Worm (Caenorhabditis elegans) whole organism, L4/young adult: Measurements from ENCODE around the gene F16G10.6.

Experiments used
- W03F9.2 ChIP-seq: fragments of 150-350 bp; optimal IDR thresholded peaks from 2 replicates; lab custom pipeline; 2014; ENCODE audit warnings: missing biosample characterization, missing genetic modification characterization
- him-1 ChIP-seq: sonication (generic microtip); optimal IDR thresholded peaks from 2 replicates; lab custom pipeline; 2016; ENCODE audit warnings: missing genotype, missing genetic modification reagents, missing genetic modification characterization, missing compliant biosample characterization

ce11 chrII:2383334-2383733, 5.7 kb upstream of the F16G10.6 start, which contains the start of gene F16G10.8:
- TF ChIP-seq W03F9.2 (tag; lab: Kevin White, UChicago) (no peak), him-1 (no peak)
